Worm (Caenorhabditis elegans) whole organism, L2 larva: ENCODE measurements around the gene rpb-9.

ENCODE experiments used
- alr-1 ChIP-seq: fragments of 150-350 bp; optimal IDR thresholded peaks from 2 replicates; lab custom pipeline; 2014; ENCODE audit warnings: missing biosample characterization, missing genetic modification characterization
- aly-2 ChIP-seq: fragments of 150-350 bp; optimal IDR thresholded peaks from 2 replicates; lab custom pipeline; 2014; ENCODE audit warnings: missing biosample characterization, missing genetic modification characterization
- ama-1 ChIP-seq: fragments of 150-350 bp; optimal IDR thresholded peaks from 2 replicates; lab custom pipeline; 2018; ENCODE audit warnings: inconsistent platforms
- ceh-16 ChIP-seq: fragments of 150-350 bp; optimal IDR thresholded peaks from 2 replicates; lab custom pipeline; 2014; ENCODE audit warnings: missing biosample characterization, missing genetic modification characterization
- lin-11 ChIP-seq: fragments of 150-350 bp; sonication (generic microtip); optimal IDR thresholded peaks from 2 replicates; lab custom pipeline; 2014; ENCODE audit warnings: missing biosample characterization, missing genetic modification characterization, inconsistent platforms, mixed read lengths
- lin-39 ChIP-seq: fragments of 150-350 bp; optimal IDR thresholded peaks from 2 replicates; lab custom pipeline; 2014; ENCODE audit warnings: missing biosample characterization, missing genetic modification reagents, missing genetic modification characterization
- nhr-11 ChIP-seq: fragments of 150-350 bp; optimal IDR thresholded peaks from 2 replicates; lab custom pipeline; 2014; ENCODE audit warnings: missing biosample characterization, missing genetic modification characterization
- nhr-129 ChIP-seq: fragments of 150-350 bp; optimal IDR thresholded peaks from 2 replicates; lab custom pipeline; 2014; ENCODE audit warnings: missing biosample characterization, missing genetic modification characterization
- zag-1 ChIP-seq: fragments of 150-350 bp; optimal IDR thresholded peaks from 2 replicates; lab custom pipeline; 2014; ENCODE audit warnings: missing biosample characterization, missing genetic modification characterization
- ztf-11 ChIP-seq: sonication (generic microtip); optimal IDR thresholded peaks from 2 replicates; lab custom pipeline; 2017; ENCODE audit warnings: missing biosample characterization, missing genetic modification characterization

- TF ChIP-seq nhr-129 (no peak), aly-2 (tag; lab: Kevin White, UChicago) (no peak), lin-39 (tag; lab: Kevin White, UChicago) (no peak), ztf-11 (tag; lab: Kevin White, UChicago) (no peak), nhr-11 (no peak), alr-1 (tag; lab: Kevin White, UChicago) (no peak), ceh-16 (tag; lab: Kevin White, UChicago) (no peak), lin-11 (no peak), zag-1 (tag; lab: Kevin White, UChicago) (no peak), ama-1 (no peak)
These were observed 23.8 kb upstream of the rpb-9 start, which contains the start of gene ZC513.14 for ce11 chrV:8035947-8036346.
